Fruit fly (Drosophila melanogaster) whole organism, embryonic: ENCODE results near the gene htk.

Experiments
- Aef1 ChIP-seq: fragments of 200-800 bp; sonication (Bioruptor generic); IDR thresholded peaks from 3 replicates; pipeline ENCODE4 v1.3.6; 2022; ENCODE audit warnings: missing biosample characterization, missing genetic modification characterization
- Asciz ChIP-seq: fragments of 200-800 bp; sonication (Bioruptor generic); optimal IDR thresholded peaks from 2 replicates; lab custom pipeline; 2017; ENCODE audit warnings: missing biosample characterization, mild to moderate bottlenecking, missing genetic modification characterization, missing genetic modification reagents
- CG10366 ChIP-seq: fragments of 200-800 bp; sonication (Bioruptor generic); IDR thresholded peaks from 2 replicates; pipeline ENCODE4 v1.3.6; 2022; ENCODE audit warnings: missing biosample characterization, missing genetic modification characterization
- CG10462 ChIP-seq: fragments of 200-800 bp; sonication (Bioruptor generic); optimal IDR thresholded peaks from 2 replicates; lab custom pipeline; 2016; ENCODE audit warnings: missing biosample characterization, missing genetic modification characterization
- CG10543 ChIP-seq: fragments of 200-800 bp; sonication (Bioruptor generic); optimal IDR thresholded peaks from 3 replicates; lab custom pipeline; 2017; ENCODE audit warnings: missing biosample characterization, mild to moderate bottlenecking, missing genetic modification characterization, moderate library complexity
- CG11723 ChIP-seq: fragments of 200-800 bp; sonication (Bioruptor generic); optimal IDR thresholded peaks from 2 replicates; lab custom pipeline; 2017; ENCODE audit warnings: missing biosample characterization, mild to moderate bottlenecking, missing genetic modification characterization
- CG12104 ChIP-seq: fragments of 200-800 bp; sonication (Bioruptor generic); optimal IDR thresholded peaks from 3 replicates; lab custom pipeline; 2016; ENCODE audit warnings: missing biosample characterization, missing genetic modification characterization
- CG14667 ChIP-seq: fragments of 200-800 bp; sonication (Bioruptor generic); IDR thresholded peaks from 2 replicates; pipeline ENCODE4 v1.3.6; 2022; ENCODE audit warnings: missing biosample characterization, missing genetic modification characterization
- CG1602 ChIP-seq: fragments of 200-800 bp; sonication (Bioruptor generic); optimal IDR thresholded peaks from 3 replicates; lab custom pipeline; 2016; ENCODE audit warnings: missing biosample characterization, missing genetic modification characterization
- CG1647 ChIP-seq: fragments of 200-800 bp; sonication (Bioruptor generic); optimal IDR thresholded peaks from 3 replicates; lab custom pipeline; 2016; ENCODE audit warnings: missing biosample characterization, missing genetic modification characterization
- CG16815 ChIP-seq: fragments of 200-800 bp; sonication (Bioruptor generic); optimal IDR thresholded peaks from 3 replicates; lab custom pipeline; 2017; ENCODE audit warnings: missing biosample characterization, mild to moderate bottlenecking, missing genetic modification characterization
- CG16863 ChIP-seq: fragments of 200-800 bp; sonication (Bioruptor generic); optimal IDR thresholded peaks from 3 replicates; lab custom pipeline; 2016; ENCODE audit warnings: missing biosample characterization, missing genetic modification characterization
- CG18599 ChIP-seq: fragments of 200-800 bp; sonication (Bioruptor generic); optimal IDR thresholded peaks from 3 replicates; lab custom pipeline; 2017; ENCODE audit warnings: missing biosample characterization, missing genetic modification characterization, mild to moderate bottlenecking, moderate library complexity, missing genetic modification reagents
- CG18619 ChIP-seq: fragments of 200-800 bp; sonication (Bioruptor generic); optimal IDR thresholded peaks from 3 replicates; lab custom pipeline; 2017; ENCODE audit warnings: missing biosample characterization, mild to moderate bottlenecking, missing genetic modification characterization
- CG2116 ChIP-seq: fragments of 200-800 bp; sonication (Bioruptor generic); optimal IDR thresholded peaks from 3 replicates; lab custom pipeline; 2018; ENCODE audit warnings: missing biosample characterization, mild to moderate bottlenecking, missing genetic modification characterization
- CG2120 ChIP-seq: fragments of 200-800 bp; sonication (Bioruptor generic); optimal IDR thresholded peaks from 3 replicates; lab custom pipeline; 2016; ENCODE audit warnings: missing biosample characterization, missing genetic modification characterization
- CG4707 ChIP-seq: fragments of 200-800 bp; sonication (Bioruptor generic); optimal IDR thresholded peaks from 2 replicates; lab custom pipeline; 2018; ENCODE audit warnings: missing biosample characterization, mild to moderate bottlenecking, missing genetic modification characterization, moderate library complexity
- CG4854 ChIP-seq: fragments of 200-800 bp; sonication (Bioruptor generic); optimal IDR thresholded peaks from 2 replicates; lab custom pipeline; 2016; ENCODE audit warnings: missing biosample characterization, missing genetic modification characterization, inconsistent platforms
- CG5180 ChIP-seq: fragments of 200-800 bp; sonication (Bioruptor generic); optimal IDR thresholded peaks from 3 replicates; lab custom pipeline; 2017; ENCODE audit warnings: missing biosample characterization, missing genetic modification characterization, mild to moderate bottlenecking, moderate library complexity, missing genetic modification reagents
- CG6272 ChIP-seq: fragments of 200-800 bp; sonication (Bioruptor generic); IDR thresholded peaks from 2 replicates; pipeline ENCODE4 v1.3.6; 2022; ENCODE audit warnings: missing biosample characterization, missing genetic modification characterization
- CG6654 ChIP-seq: fragments of 200-800 bp; sonication (Bioruptor generic); optimal IDR thresholded peaks from 2 replicates; lab custom pipeline; 2017; ENCODE audit warnings: missing biosample characterization, mild to moderate bottlenecking, missing genetic modification characterization
- CG6683 ChIP-seq: fragments of 200-800 bp; sonication (Bioruptor generic); optimal IDR thresholded peaks from 2 replicates; lab custom pipeline; 2017; ENCODE audit warnings: missing biosample characterization, mild to moderate bottlenecking, missing genetic modification characterization, missing genetic modification reagents
- CG7987 ChIP-seq: fragments of 200-800 bp; sonication (Bioruptor generic); optimal IDR thresholded peaks from 2 replicates; lab custom pipeline; 2018; ENCODE audit warnings: missing biosample characterization, mild to moderate bottlenecking, missing genetic modification characterization, moderate library complexity
- CG9727 ChIP-seq: fragments of 200-800 bp; sonication (Bioruptor generic); optimal IDR thresholded peaks from 3 replicates; lab custom pipeline; 2017; ENCODE audit warnings: missing biosample characterization, mild to moderate bottlenecking, missing genetic modification characterization
- CHES-1-like ChIP-seq: fragments of 200-800 bp; sonication (Bioruptor generic); optimal IDR thresholded peaks from 2 replicates; lab custom pipeline; 2016; ENCODE audit warnings: missing biosample characterization, missing genetic modification characterization
- Deaf1 ChIP-seq: fragments of 200-800 bp; optimal IDR thresholded peaks from 3 replicates; lab custom pipeline; 2019; ENCODE audit warnings: missing biosample characterization, mild to moderate bottlenecking, missing genetic modification characterization, moderate library complexity
- Drgx ChIP-seq: fragments of 200-800 bp; sonication (Bioruptor generic); IDR thresholded peaks from 2 replicates; pipeline ENCODE4 v1.3.6; 2022; ENCODE audit warnings: missing biosample characterization, missing genetic modification characterization
- Ets97D ChIP-seq: fragments of 200-800 bp; sonication (Bioruptor generic); optimal IDR thresholded peaks from 3 replicates; lab custom pipeline; 2016; ENCODE audit warnings: missing biosample characterization, missing genetic modification characterization
- Fer2 ChIP-seq: fragments of 200-800 bp; sonication (Bioruptor generic); optimal IDR thresholded peaks from 2 replicates; lab custom pipeline; 2018; ENCODE audit warnings: missing biosample characterization, mild to moderate bottlenecking, missing genetic modification characterization, moderate library complexity
- Hr78 ChIP-seq, 2 experiments: fragments of 200-800 bp in 1 of 2; fragments of >200 bp in 1 of 2; sonication (Bioruptor generic) in 1 of 2; optimal IDR thresholded peaks; 2 replicates each; lab custom pipeline; 2017 to 2019; ENCODE audit warnings: missing biosample characterization in 2 of 2, missing genetic modification characterization in 2 of 2, mild to moderate bottlenecking in 1 of 2, moderate library complexity in 1 of 2
- Lhr ChIP-seq: fragments of 200-800 bp; sonication (Bioruptor generic); optimal IDR thresholded peaks from 3 replicates; lab custom pipeline; 2017; ENCODE audit warnings: mild to moderate bottlenecking, missing biosample characterization, missing genetic modification reagents, missing genetic modification characterization
- Lim3 ChIP-seq: fragments of 200-800 bp; sonication (Bioruptor generic); IDR thresholded peaks from 2 replicates; pipeline ENCODE4 v1.3.6; 2022; ENCODE audit warnings: missing biosample characterization, missing genetic modification characterization
- Nf-YB ChIP-seq: fragments of 200-800 bp; sonication (Bioruptor generic); optimal IDR thresholded peaks from 3 replicates; lab custom pipeline; 2019; ENCODE audit warnings: missing biosample characterization, mild to moderate bottlenecking, missing genetic modification characterization, moderate library complexity
- Oaz ChIP-seq: fragments of 200-800 bp; sonication (Bioruptor generic); IDR thresholded peaks from 2 replicates; pipeline ENCODE4 v1.3.6; 2022; ENCODE audit warnings: missing biosample characterization, missing genetic modification characterization
- Rfx ChIP-seq: fragments of 200-800 bp; sonication (Bioruptor generic); IDR thresholded peaks from 2 replicates; pipeline ENCODE4 v1.3.6; 2022; ENCODE audit warnings: missing biosample characterization, missing genetic modification characterization
- Scr ChIP-seq: fragments of 200-800 bp; sonication (Bioruptor generic); IDR thresholded peaks from 2 replicates; pipeline ENCODE4 v1.3.6; 2022; ENCODE audit warnings: missing biosample characterization, missing genetic modification characterization; ENCODE audit not compliant: partially characterized antibody
- Sry-β ChIP-seq: fragments of 200-800 bp; sonication (Bioruptor generic); optimal IDR thresholded peaks from 2 replicates; lab custom pipeline; 2018; ENCODE audit warnings: missing biosample characterization, mild to moderate bottlenecking, missing genetic modification characterization, moderate library complexity
- ap ChIP-seq: fragments of 200-800 bp; sonication (Bioruptor generic); IDR thresholded peaks from 2 replicates; pipeline ENCODE4 v1.3.6; 2022; ENCODE audit warnings: missing biosample characterization, missing genetic modification characterization
- ara ChIP-seq: fragments of 200-800 bp; sonication (Bioruptor generic); IDR thresholded peaks from 2 replicates; pipeline ENCODE4 v1.3.6; 2022; ENCODE audit warnings: missing biosample characterization, missing genetic modification characterization
- corto ChIP-seq: fragments of 200-800 bp; sonication (Bioruptor generic); optimal IDR thresholded peaks from 2 replicates; lab custom pipeline; 2016; ENCODE audit warnings: missing biosample characterization, mild to moderate bottlenecking, missing genetic modification characterization, moderate library complexity
- dimm ChIP-seq: fragments of 200-800 bp; sonication (Bioruptor generic); IDR thresholded peaks from 2 replicates; pipeline ENCODE4 v1.3.6; 2022; ENCODE audit warnings: missing biosample characterization, missing genetic modification characterization
- ewg ChIP-seq: fragments of 200-800 bp; sonication (Bioruptor generic); optimal IDR thresholded peaks from 3 replicates; lab custom pipeline; 2017; ENCODE audit warnings: mild to moderate bottlenecking, missing biosample characterization, missing genetic modification reagents, missing genetic modification characterization
- exex ChIP-seq: fragments of 200-800 bp; sonication (Bioruptor generic); optimal IDR thresholded peaks from 4 replicates; lab custom pipeline; 2018; ENCODE audit warnings: missing biosample characterization, mild to moderate bottlenecking, missing genetic modification characterization, moderate library complexity
- hkb ChIP-seq, 2 experiments: fragments of 200-800 bp in 1 of 2; fragments of >200 bp in 1 of 2; sonication (Bioruptor generic) in 1 of 2; IDR thresholded peaks in 1 of 2; optimal IDR thresholded peaks in 1 of 2; 2 replicates each; pipeline versions ENCODE4 v1.3.6 to Lab custom; 2017 to 2022; ENCODE audit warnings: missing biosample characterization in 1 of 2, missing genetic modification characterization in 1 of 2
- jigr1 ChIP-seq: fragments of 200-800 bp; sonication (Bioruptor generic); IDR thresholded peaks from 3 replicates; pipeline ENCODE4 v1.3.6; 2022; ENCODE audit warnings: missing biosample characterization, missing genetic modification characterization
- odd ChIP-seq: fragments of 200-800 bp; sonication (Bioruptor generic); optimal IDR thresholded peaks from 2 replicates; lab custom pipeline; 2017; ENCODE audit warnings: missing biosample characterization, mild to moderate bottlenecking, missing genetic modification characterization
- pros ChIP-seq: fragments of 200-800 bp; sonication (Bioruptor generic); optimal IDR thresholded peaks from 3 replicates; lab custom pipeline; 2019; ENCODE audit warnings: missing biosample characterization, mild to moderate bottlenecking, missing genetic modification characterization, moderate library complexity
- so ChIP-seq: fragments of 200-800 bp; sonication (Bioruptor generic); IDR thresholded peaks from 3 replicates; pipeline ENCODE4 v1.3.6; 2022; ENCODE audit warnings: missing biosample characterization, missing genetic modification characterization
- tup ChIP-seq: fragments of 200-800 bp; sonication (Bioruptor generic); optimal IDR thresholded peaks from 2 replicates; lab custom pipeline; 2016; ENCODE audit warnings: missing biosample characterization, mild to moderate bottlenecking, missing genetic modification characterization, moderate library complexity
- wor ChIP-seq: fragments of 200-800 bp; sonication (Bioruptor generic); IDR thresholded peaks from 2 replicates; pipeline ENCODE4 v1.3.6; 2022; ENCODE audit warnings: missing biosample characterization, missing genetic modification characterization

Gene htk

dm6 chrX:18837046-18837445 lies 6.4 kb upstream of the htk start (continued):
- TF ChIP-seq CG14667 (0 out of 2 replicates have a peak, but pooled peaks have one; percentile 21), CG11723 (GFP tag; lab: Kevin White, UChicago) (peak; percentile 10), exex (no peak), Aef1 (GFP tag; lab: Robert Waterston, UW) (no peak), Fer2 (tag; lab: Kevin White, UChicago) (no peak), Ets97D (GFP tag; lab: Kevin White, UChicago) (no peak), CG1602 (GFP tag; lab: Kevin White, UChicago) (no peak), wor (GFP tag; lab: Robert Waterston, UW) (0 out of 2 replicates have a peak, but pooled peaks have one; percentile 30), CG2120 (GFP tag; lab: Kevin White, UChicago) (peak; percentile 35), CG16815 (GFP tag; lab: Kevin White, UChicago) (peak; percentile 19), dimm (0 out of 2 replicates have a peak, but pooled peaks have one; percentile 31), odd (no peak), Lim3 (GFP tag; lab: Robert Waterston, UW) (peak; percentile 33; the same call in 1 of the 2 replicates), Drgx (GFP tag; lab: Robert Waterston, UW) (peak; percentile 60), Lhr (GFP tag; lab: Kevin White, UChicago) (no peak), corto (no peak), tup (GFP tag; lab: Kevin White, UChicago) (no peak), CG6272 (GFP tag; lab: Robert Waterston, UW) (0 out of 2 replicates have a peak, but pooled peaks have one; percentile 22), CG6654 (GFP tag; lab: Kevin White, UChicago) (no peak), Hr78 (GFP tag; optimal IDR thresholded peaks at IDR 0.05; lab: Kevin White, UChicago) (peak in 1 of 2 experiments; percentile 31), Rfx (GFP tag; lab: Robert Waterston, UW) (peak; percentile 66), CG12104 (no peak), CG10543 (peak; percentile 69), Deaf1 (tag; lab: Kevin White, UChicago) (no peak), CG10366 (GFP tag; lab: Robert Waterston, UW) (peak; percentile 50), Sry-β (GFP tag; lab: Kevin White, UChicago) (no peak), CG4854 (GFP tag; lab: Kevin White, UChicago) (no peak), Asciz (no peak), CG18599 (no peak), CG6683 (GFP tag; lab: Kevin White, UChicago) (no peak), so (peak; percentile 79), Nf-YB (GFP tag; lab: Kevin White, UChicago) (no peak), CG2116 (GFP tag; lab: Kevin White, UChicago) (no peak), ewg (peak; percentile 14), CG10462 (GFP tag; lab: Kevin White, UChicago) (no peak), CG4707 (GFP tag; lab: Kevin White, UChicago) (no peak), hkb (optimal IDR thresholded peaks at IDR 0.05; lab: Kevin White, UChicago) (no peak), hkb (GFP tag; IDR thresholded peaks at IDR 0.05; lab: Robert Waterston, UW) (no peak), CG18619 (peak; percentile 3), CG9727 (GFP tag; lab: Kevin White, UChicago) (no peak), CG7987 (GFP tag; lab: Kevin White, UChicago) (no peak), jigr1 (peak; percentile 72; the same call in 1 of the 3 replicates), Oaz (GFP tag; lab: Robert Waterston, UW) (no peak), Scr (GFP tag; lab: Robert Waterston, UW) (no peak), CHES-1-like (GFP tag; lab: Kevin White, UChicago) (peak; percentile 24), CG5180 (GFP tag; lab: Kevin White, UChicago) (peak; percentile 9), ara (GFP tag; lab: Robert Waterston, UW) (no peak), CG16863 (GFP tag; lab: Kevin White, UChicago) (no peak), pros (GFP tag; lab: Kevin White, UChicago) (peak; percentile 0), CG1647 (no peak), ap (no peak)
